Worm (Caenorhabditis elegans) whole organism, late embryonic: ENCODE results near the gene str-146.

Experiments used
- C08G9.2 ChIP-seq: sonication (generic microtip); optimal IDR thresholded peaks from 2 replicates; lab custom pipeline; 2016; ENCODE audit warnings: mild to moderate bottlenecking, missing genetic modification characterization, moderate library complexity, missing compliant biosample characterization
- C38D4.7 ChIP-seq: fragments of 200-800 bp; sonication (Bioruptor generic); optimal IDR thresholded peaks from 2 replicates; lab custom pipeline; 2018; ENCODE audit warnings: mild to moderate bottlenecking, missing genetic modification characterization, moderate library complexity, missing compliant biosample characterization
- F13H6.1 ChIP-seq: sonication (generic microtip); optimal IDR thresholded peaks from 2 replicates; lab custom pipeline; 2016; ENCODE audit warnings: missing genetic modification characterization, missing compliant biosample characterization
- K02D7.2 ChIP-seq: sonication (generic microtip); optimal IDR thresholded peaks from 2 replicates; lab custom pipeline; 2017; ENCODE audit warnings: mild to moderate bottlenecking, missing genetic modification characterization, missing compliant biosample characterization
- K09A11.1 ChIP-seq: sonication (generic microtip); optimal IDR thresholded peaks from 2 replicates; lab custom pipeline; 2017; ENCODE audit warnings: antibody characterized with exemption, mild to moderate bottlenecking, missing genetic modification characterization, missing compliant biosample characterization; ENCODE audit not compliant: insufficient read depth
- ceh-18 ChIP-seq: sonication (generic microtip); optimal IDR thresholded peaks from 2 replicates; lab custom pipeline; 2016; ENCODE audit warnings: missing genetic modification characterization, missing compliant biosample characterization
- ceh-24 ChIP-seq: sonication (generic microtip); optimal IDR thresholded peaks from 2 replicates; lab custom pipeline; 2016; ENCODE audit warnings: mild to moderate bottlenecking, missing genetic modification characterization, missing compliant biosample characterization
- ceh-45 ChIP-seq: fragments of 200-800 bp; sonication (Bioruptor generic); IDR thresholded peaks from 2 replicates; pipeline ENCODE4 v1.3.6; 2022; ENCODE audit warnings: missing genetic modification reagents, missing genetic modification characterization, missing compliant biosample characterization
- ceh-48 ChIP-seq: sonication (generic microtip); optimal IDR thresholded peaks from 2 replicates; lab custom pipeline; 2016; ENCODE audit warnings: missing genetic modification characterization, inconsistent platforms, missing compliant biosample characterization
- dmd-4 ChIP-seq: sonication (generic microtip); optimal IDR thresholded peaks from 2 replicates; lab custom pipeline; 2016; ENCODE audit warnings: borderline replicate concordance, missing genetic modification characterization, missing compliant biosample characterization
- dve-1 ChIP-seq: sonication (generic microtip); optimal IDR thresholded peaks from 2 replicates; lab custom pipeline; 2017; ENCODE audit warnings: antibody characterized with exemption, mild to moderate bottlenecking, missing genetic modification characterization, missing compliant biosample characterization
- fax-1 ChIP-seq: sonication (generic microtip); optimal IDR thresholded peaks from 2 replicates; lab custom pipeline; 2016; ENCODE audit warnings: missing genotype, missing genetic modification characterization, missing compliant biosample characterization
- gmeb-2 ChIP-seq: sonication (generic microtip); optimal IDR thresholded peaks from 2 replicates; lab custom pipeline; 2016; ENCODE audit warnings: missing genetic modification characterization, inconsistent platforms, missing compliant biosample characterization
- hlh-13 ChIP-seq: fragments of 200-800 bp; sonication (Bioruptor generic); optimal IDR thresholded peaks from 2 replicates; lab custom pipeline; 2018; ENCODE audit warnings: mild to moderate bottlenecking, missing genetic modification characterization, missing compliant biosample characterization
- hlh-8 ChIP-seq: sonication (generic microtip); optimal IDR thresholded peaks from 2 replicates; lab custom pipeline; 2016; ENCODE audit warnings: missing genotype, missing genetic modification characterization, missing compliant biosample characterization
- lin-11 ChIP-seq: fragments of 200-800 bp; sonication (Bioruptor generic); optimal IDR thresholded peaks from 2 replicates; lab custom pipeline; 2018; ENCODE audit warnings: mild to moderate bottlenecking, missing genetic modification characterization, missing compliant biosample characterization
- madf-2 ChIP-seq: sonication (generic microtip); optimal IDR thresholded peaks from 2 replicates; lab custom pipeline; 2017; ENCODE audit warnings: missing genetic modification characterization, missing compliant biosample characterization
- nhr-11 ChIP-seq: fragments of 150-350 bp; optimal IDR thresholded peaks from 2 replicates; lab custom pipeline; 2014; ENCODE audit warnings: missing biosample characterization, missing genetic modification characterization
- nhr-232 ChIP-seq: sonication (generic microtip); optimal IDR thresholded peaks from 2 replicates; lab custom pipeline; 2016; ENCODE audit warnings: missing genetic modification characterization, missing compliant biosample characterization
- odd-2 ChIP-seq: sonication (generic microtip); optimal IDR thresholded peaks from 2 replicates; lab custom pipeline; 2017; ENCODE audit warnings: antibody characterized with exemption, mild to moderate bottlenecking, missing genetic modification characterization, missing compliant biosample characterization
- pat-9 ChIP-seq: fragments of 200-800 bp; sonication (Bioruptor generic); optimal IDR thresholded peaks from 2 replicates; lab custom pipeline; 2018; ENCODE audit warnings: mild to moderate bottlenecking, missing genetic modification characterization, moderate library complexity, missing compliant biosample characterization
- pha-4 ChIP-seq: fragments of 150-350 bp; optimal IDR thresholded peaks from 2 replicates; lab custom pipeline; 2018; ENCODE audit warnings: missing biosample characterization, missing genetic modification reagents, missing genetic modification characterization
- pqm-1 ChIP-seq: sonication (generic microtip); optimal IDR thresholded peaks from 2 replicates; lab custom pipeline; 2016; ENCODE audit warnings: missing genetic modification characterization, missing compliant biosample characterization
- ref-2 ChIP-seq: sonication (generic microtip); optimal IDR thresholded peaks from 2 replicates; lab custom pipeline; 2016; ENCODE audit warnings: missing genetic modification characterization, missing compliant biosample characterization
- sdc-2 ChIP-seq: sonication (generic microtip); optimal IDR thresholded peaks from 2 replicates; lab custom pipeline; 2016; ENCODE audit warnings: missing genotype, missing genetic modification characterization, missing compliant biosample characterization
- sox-4 ChIP-seq: sonication (generic microtip); optimal IDR thresholded peaks from 2 replicates; lab custom pipeline; 2017; ENCODE audit warnings: mild to moderate bottlenecking, missing genetic modification characterization, inconsistent platforms, missing compliant biosample characterization
- ttx-3 ChIP-seq: sonication (generic microtip); optimal IDR thresholded peaks from 2 replicates; lab custom pipeline; 2016; ENCODE audit warnings: missing genetic modification reagents, missing genetic modification characterization, missing compliant biosample characterization
- unc-3 ChIP-seq, 2 experiments: fragments of 200-800 bp in 1 of 2; sonication (Bioruptor generic) in 1 of 2; sonication (generic microtip) in 1 of 2; conservative IDR thresholded peaks in 1 of 2; optimal IDR thresholded peaks in 1 of 2; 2 replicates each; pipeline versions ENCODE4 v1.3.6 to Lab custom; 2016 to 2022; ENCODE audit warnings: missing compliant biosample characterization in 2 of 2, missing genetic modification characterization in 2 of 2, missing genetic modification reagents in 1 of 2
- unc-42 ChIP-seq: sonication (generic microtip); optimal IDR thresholded peaks from 2 replicates; lab custom pipeline; 2016; ENCODE audit warnings: missing genotype, missing genetic modification characterization, missing compliant biosample characterization
- zip-5 ChIP-seq: sonication (generic microtip); optimal IDR thresholded peaks from 2 replicates; lab custom pipeline; 2016; ENCODE audit warnings: missing genetic modification characterization, missing compliant biosample characterization
- ztf-16 ChIP-seq: sonication (generic microtip); optimal IDR thresholded peaks from 2 replicates; lab custom pipeline; 2017; ENCODE audit warnings: missing genetic modification characterization, missing compliant biosample characterization

Gene str-146

DNA sequence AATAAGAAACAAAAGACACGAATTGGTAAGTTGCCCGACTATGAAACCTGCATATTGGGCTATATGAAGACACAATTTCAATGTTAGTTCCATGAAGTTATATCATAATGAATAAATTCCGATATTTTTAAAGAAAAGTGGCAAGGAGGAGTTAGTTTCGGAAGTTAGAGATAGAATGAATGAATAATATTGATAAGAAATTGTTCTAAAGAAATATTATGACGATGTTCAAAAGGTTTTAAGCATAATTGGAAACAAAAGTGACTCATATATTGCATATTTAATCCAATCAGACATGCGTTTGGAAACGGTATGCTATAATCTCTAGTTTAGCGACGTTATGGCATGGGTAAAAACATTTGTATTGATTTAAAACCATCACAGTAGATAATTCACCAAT is 25.6 kb downstream of the str-146 start, which contains the start of gene str-143:
TSS of gene str-143 (minus strand) at position 101 of the 400 bp plus-strand sequence.
- TF ChIP-seq unc-42 (no peak), ttx-3 (no peak), fax-1 (no peak), ref-2 (no peak), unc-3 (GFP tag; conservative IDR thresholded peaks at IDR 0.05; lab: Robert Waterston, UW) (no peak), unc-3 (tag; optimal IDR thresholded peaks at IDR 0.05; lab: Kevin White, UChicago) (no peak), nhr-11 (tag; lab: Kevin White, UChicago) (no peak), madf-2 (tag; lab: Kevin White, UChicago) (no peak), dve-1 (no peak), sox-4 (tag; lab: Kevin White, UChicago) (no peak), K02D7.2 (tag; lab: Kevin White, UChicago) (no peak), ceh-24 (tag; lab: Kevin White, UChicago) (no peak), K09A11.1 (tag; lab: Kevin White, UChicago) (no peak)
- TF ChIP-seq, all 69 proteins: peak for 0

DNA sequence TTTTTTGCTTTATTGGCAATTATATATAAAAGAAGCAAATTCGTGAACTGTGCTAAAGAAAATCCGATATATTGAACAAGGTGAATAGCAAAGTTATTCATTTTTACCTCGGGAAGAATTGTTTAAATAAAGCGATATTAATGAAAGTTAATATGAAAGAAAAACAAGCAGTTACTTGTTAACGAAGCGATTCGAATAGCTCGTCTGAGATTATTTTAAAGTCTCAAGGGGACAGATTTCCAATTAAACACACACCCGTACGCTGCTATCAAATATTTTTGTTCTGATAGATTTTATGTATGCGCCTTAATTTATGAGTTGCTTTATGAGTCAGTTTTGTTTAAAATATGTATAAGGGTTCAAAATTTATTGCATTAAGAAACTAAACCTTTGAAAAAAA is 27.5 kb downstream of the str-146 start, which contains the start of gene str-140:
TSS of gene str-140 (minus strand) at position 101 of the 400 bp plus-strand sequence.
- TF ChIP-seq K09A11.1 (tag; lab: Kevin White, UChicago): no peak
- no peak for TF ChIP-seq odd-2 (tag; lab: Kevin White, UChicago)
- TF ChIP-seq ceh-18 (tag; lab: Kevin White, UChicago): no peak
- no peak for TF ChIP-seq gmeb-2
- no peak for TF ChIP-seq lin-11 (tag; lab: Kevin White, UChicago)

- TF ChIP-seq C38D4.7 (GFP tag; lab: Kevin White, UChicago) (no peak), C08G9.2 (tag; lab: Kevin White, UChicago) (no peak), dmd-4 (tag; lab: Kevin White, UChicago) (no peak)
Measured at ce11 chrV:8062074-8062473, 33.2 kb downstream of the str-146 start, which contains the start of gene str-139. TSS of gene str-139 (minus strand) at chrV:8062174.

- TF ChIP-seq sdc-2 (tag; lab: Kevin White, UChicago) (no peak), ztf-16 (tag; lab: Kevin White, UChicago) (no peak), dve-1 (no peak), ttx-3 (no peak), ref-2 (no peak), hlh-13 (no peak), pqm-1 (tag; lab: Kevin White, UChicago) (no peak), ceh-48 (tag; lab: Kevin White, UChicago) (no peak)
- TF ChIP-seq, all 69 proteins: peak for 0
Measured at ce11 chrV:8058359-8058758, 36.9 kb downstream of the str-146 start, which contains the start of gene str-138. TSS of gene str-138 (plus strand) at chrV:8058659.

DNA sequence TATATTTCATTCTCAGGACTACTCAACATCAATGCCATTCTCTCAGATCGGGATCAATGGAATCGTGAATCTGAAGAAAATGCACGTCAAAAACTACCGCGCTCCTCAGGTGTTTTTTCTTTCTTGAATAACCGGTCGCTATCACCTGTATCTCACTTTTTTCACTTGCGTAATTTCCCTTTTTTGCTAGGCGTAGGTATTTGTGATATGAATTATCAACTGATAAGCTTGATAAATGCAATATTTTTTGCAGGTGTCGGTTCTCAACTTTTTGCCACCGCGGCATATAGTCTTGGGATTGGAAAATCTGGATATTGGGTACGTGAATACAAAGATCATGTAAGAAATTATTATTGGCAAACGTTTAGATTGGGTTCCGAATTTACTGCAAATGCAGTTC is 40.1 kb downstream of the str-146 start:
- TF ChIP-seq ceh-45 (GFP tag; lab: Robert Waterston, UW) (no peak), odd-2 (tag; lab: Kevin White, UChicago) (no peak), pat-9 (tag; lab: Kevin White, UChicago) (no peak), F13H6.1 (tag; lab: Kevin White, UChicago) (no peak), pha-4 (tag; lab: Kevin White, UChicago) (no peak), C38D4.7 (GFP tag; lab: Kevin White, UChicago) (no peak), ztf-16 (tag; lab: Kevin White, UChicago) (no peak), pqm-1 (tag; lab: Kevin White, UChicago) (no peak), zip-5 (tag; lab: Kevin White, UChicago) (no peak), hlh-8 (tag; lab: Kevin White, UChicago) (no peak), nhr-232 (tag; lab: Kevin White, UChicago) (no peak)
- TF ChIP-seq, all 69 proteins: peak for 0
